Fruit fly (Drosophila melanogaster) whole organism, embryonic: ENCODE data around the gene CG5835.

ENCODE experiments used
- Asciz ChIP-seq: fragments of 200-800 bp; sonication (Bioruptor generic); optimal IDR thresholded peaks from 2 replicates; lab custom pipeline; 2017; ENCODE audit warnings: missing biosample characterization, mild to moderate bottlenecking, missing genetic modification characterization, missing genetic modification reagents
- B-H2 ChIP-seq: fragments of 200-800 bp; sonication (Bioruptor generic); optimal IDR thresholded peaks from 2 replicates; lab custom pipeline; 2018; ENCODE audit warnings: missing biosample characterization, mild to moderate bottlenecking, missing genetic modification characterization
- CG10274 ChIP-seq: fragments of 200-800 bp; sonication (Bioruptor generic); optimal IDR thresholded peaks from 3 replicates; lab custom pipeline; 2017; ENCODE audit warnings: missing biosample characterization, mild to moderate bottlenecking, missing genetic modification characterization
- CG11695 ChIP-seq: fragments of 200-800 bp; sonication (Bioruptor generic); IDR thresholded peaks from 3 replicates; pipeline ENCODE4 v1.3.6; 2022; ENCODE audit warnings: missing biosample characterization, missing genetic modification characterization
- CG12236 ChIP-seq: fragments of 200-800 bp; sonication (Bioruptor generic); optimal IDR thresholded peaks from 2 replicates; lab custom pipeline; 2016; ENCODE audit warnings: missing biosample characterization, missing genetic modification characterization
- CG12942 ChIP-seq: fragments of 200-800 bp; sonication (Bioruptor generic); optimal IDR thresholded peaks from 3 replicates; lab custom pipeline; 2016; ENCODE audit warnings: missing biosample characterization, missing genetic modification characterization
- CG13894 ChIP-seq: fragments of 200-800 bp; sonication (Bioruptor generic); optimal IDR thresholded peaks from 3 replicates; lab custom pipeline; 2018; ENCODE audit warnings: missing biosample characterization, mild to moderate bottlenecking, missing genetic modification characterization, moderate library complexity
- CG1603 ChIP-seq: fragments of 200-800 bp; sonication (Bioruptor generic); optimal IDR thresholded peaks from 2 replicates; lab custom pipeline; 2019; ENCODE audit warnings: missing biosample characterization, mild to moderate bottlenecking, missing genetic modification characterization, moderate library complexity
- CG17385 ChIP-seq: fragments of 200-800 bp; sonication (Bioruptor generic); optimal IDR thresholded peaks from 3 replicates; lab custom pipeline; 2018; ENCODE audit warnings: missing biosample characterization, mild to moderate bottlenecking, missing genetic modification characterization
- CG18262 ChIP-seq: fragments of 200-800 bp; optimal IDR thresholded peaks from 3 replicates; lab custom pipeline; 2019; ENCODE audit warnings: missing biosample characterization, mild to moderate bottlenecking, missing genetic modification characterization, moderate library complexity
- CG2875 ChIP-seq: fragments of 200-800 bp; sonication (Bioruptor generic); optimal IDR thresholded peaks from 2 replicates; lab custom pipeline; 2017; ENCODE audit warnings: missing biosample characterization, mild to moderate bottlenecking, missing genetic modification characterization, missing genetic modification reagents
- CG31388 ChIP-seq: fragments of 200-800 bp; sonication (Bioruptor generic); optimal IDR thresholded peaks from 2 replicates; lab custom pipeline; 2016; ENCODE audit warnings: missing biosample characterization, missing genetic modification characterization
- CG4820 ChIP-seq: fragments of 200-800 bp; sonication (Bioruptor generic); optimal IDR thresholded peaks from 3 replicates; lab custom pipeline; 2016; ENCODE audit warnings: missing biosample characterization, missing genetic modification characterization
- CG4854 ChIP-seq: fragments of 200-800 bp; sonication (Bioruptor generic); optimal IDR thresholded peaks from 2 replicates; lab custom pipeline; 2016; ENCODE audit warnings: missing biosample characterization, missing genetic modification characterization, inconsistent platforms
- CG6689 ChIP-seq: fragments of 200-800 bp; sonication (Bioruptor generic); IDR thresholded peaks from 2 replicates; pipeline ENCODE4 v1.3.6; 2022; ENCODE audit warnings: missing biosample characterization, missing genetic modification characterization
- CTCF ChIP-seq: fragments of 200-800 bp; sonication (Bioruptor generic); optimal IDR thresholded peaks from 2 replicates; lab custom pipeline; 2017; ENCODE audit warnings: missing biosample characterization, mild to moderate bottlenecking, missing genetic modification characterization, moderate library complexity
- Camta ChIP-seq: fragments of 200-800 bp; sonication (Bioruptor generic); optimal IDR thresholded peaks from 2 replicates; lab custom pipeline; 2016; ENCODE audit warnings: missing biosample characterization, missing genetic modification characterization
- Drgx ChIP-seq: fragments of 200-800 bp; sonication (Bioruptor generic); IDR thresholded peaks from 2 replicates; pipeline ENCODE4 v1.3.6; 2022; ENCODE audit warnings: missing biosample characterization, missing genetic modification characterization
- ERR ChIP-seq: fragments of 200-800 bp; sonication (Bioruptor generic); optimal IDR thresholded peaks from 2 replicates; lab custom pipeline; 2016; ENCODE audit warnings: missing biosample characterization, missing genetic modification characterization
- Mes4 ChIP-seq: fragments of 200-800 bp; sonication (Bioruptor generic); optimal IDR thresholded peaks from 2 replicates; lab custom pipeline; 2016; ENCODE audit warnings: missing biosample characterization, missing genetic modification characterization
- NK7.1 ChIP-seq: fragments of 200-800 bp; sonication (Bioruptor generic); optimal IDR thresholded peaks from 3 replicates; lab custom pipeline; 2016; ENCODE audit warnings: missing biosample characterization, missing genetic modification characterization
- Nf-YA ChIP-seq: fragments of 200-800 bp; sonication (Bioruptor generic); IDR thresholded peaks from 2 replicates; pipeline ENCODE4 v1.3.6; 2022; ENCODE audit warnings: missing biosample characterization, missing genetic modification characterization
- Nf-YB ChIP-seq: fragments of 200-800 bp; sonication (Bioruptor generic); optimal IDR thresholded peaks from 3 replicates; lab custom pipeline; 2019; ENCODE audit warnings: missing biosample characterization, mild to moderate bottlenecking, missing genetic modification characterization, moderate library complexity
- Sry-β ChIP-seq: fragments of 200-800 bp; sonication (Bioruptor generic); optimal IDR thresholded peaks from 2 replicates; lab custom pipeline; 2018; ENCODE audit warnings: missing biosample characterization, mild to moderate bottlenecking, missing genetic modification characterization, moderate library complexity
- Xbp1 ChIP-seq: fragments of 200-800 bp; sonication (Bioruptor generic); optimal IDR thresholded peaks from 3 replicates; lab custom pipeline; 2016; ENCODE audit warnings: missing biosample characterization, mild to moderate bottlenecking, missing genetic modification characterization
- ato ChIP-seq: fragments of 200-800 bp; sonication (Bioruptor generic); IDR thresholded peaks from 2 replicates; pipeline ENCODE4 v1.3.6; 2022; ENCODE audit warnings: missing biosample characterization, missing genetic modification characterization; ENCODE audit not compliant: partially characterized antibody
- bab2 ChIP-seq: fragments of 200-800 bp; sonication (Bioruptor generic); optimal IDR thresholded peaks from 2 replicates; lab custom pipeline; 2016; ENCODE audit warnings: missing biosample characterization, missing genetic modification characterization
- crol ChIP-seq: fragments of 200-800 bp; sonication (Bioruptor generic); IDR thresholded peaks from 2 replicates; pipeline ENCODE4 v1.3.6; 2022; ENCODE audit warnings: missing biosample characterization, missing genetic modification characterization
- dan ChIP-seq: fragments of 200-800 bp; sonication (Bioruptor generic); IDR thresholded peaks from 2 replicates; pipeline ENCODE4 v1.3.6; 2022; ENCODE audit warnings: missing biosample characterization, missing genetic modification characterization
- dimm ChIP-seq: fragments of 200-800 bp; sonication (Bioruptor generic); IDR thresholded peaks from 2 replicates; pipeline ENCODE4 v1.3.6; 2022; ENCODE audit warnings: missing biosample characterization, missing genetic modification characterization
- dpn ChIP-seq, 2 experiments: fragments of 200-800 bp; sonication (Bioruptor generic); optimal IDR thresholded peaks; 3 replicates each; lab custom pipeline; 2016; ENCODE audit warnings: missing biosample characterization in 2 of 2, missing genetic modification characterization in 2 of 2
- ftz-f1 ChIP-seq: fragments of 200-800 bp; sonication (Bioruptor generic); optimal IDR thresholded peaks from 2 replicates; lab custom pipeline; 2016; ENCODE audit warnings: missing biosample characterization, missing genetic modification characterization
- gem ChIP-seq: fragments of 200-800 bp; sonication (Bioruptor generic); optimal IDR thresholded peaks from 2 replicates; lab custom pipeline; 2019; ENCODE audit warnings: missing biosample characterization, mild to moderate bottlenecking, missing genetic modification characterization, moderate library complexity
- h ChIP-seq: fragments of >200 bp; optimal IDR thresholded peaks from 2 replicates; lab custom pipeline; 2017
- ham ChIP-seq: fragments of 200-800 bp; sonication (Bioruptor generic); IDR thresholded peaks from 2 replicates; pipeline ENCODE4 v1.3.6; 2022; ENCODE audit warnings: missing biosample characterization, missing genetic modification characterization
- hkb ChIP-seq, 2 experiments: fragments of 200-800 bp in 1 of 2; fragments of >200 bp in 1 of 2; sonication (Bioruptor generic) in 1 of 2; IDR thresholded peaks in 1 of 2; optimal IDR thresholded peaks in 1 of 2; 2 replicates each; pipeline versions ENCODE4 v1.3.6 to Lab custom; 2017 to 2022; ENCODE audit warnings: missing biosample characterization in 1 of 2, missing genetic modification characterization in 1 of 2
- ken ChIP-seq: fragments of 200-800 bp; sonication (Bioruptor generic); IDR thresholded peaks from 3 replicates; pipeline ENCODE4 v1.3.6; 2022; ENCODE audit warnings: missing biosample characterization, missing genetic modification characterization
- klu ChIP-seq: fragments of 200-800 bp; sonication (Bioruptor generic); IDR thresholded peaks from 2 replicates; pipeline ENCODE4 v1.3.6; 2022; ENCODE audit warnings: missing biosample characterization, missing genetic modification characterization
- knrl ChIP-seq: fragments of 200-800 bp; sonication (Bioruptor generic); IDR thresholded peaks from 3 replicates; pipeline ENCODE4 v1.3.6; 2022; ENCODE audit warnings: missing biosample characterization, missing genetic modification characterization; ENCODE audit not compliant: partially characterized antibody
- luna ChIP-seq: fragments of 200-800 bp; sonication (Bioruptor generic); optimal IDR thresholded peaks from 2 replicates; lab custom pipeline; 2016; ENCODE audit warnings: missing biosample characterization, missing genetic modification characterization
- mld ChIP-seq: fragments of 200-800 bp; sonication (Bioruptor generic); IDR thresholded peaks from 3 replicates; pipeline ENCODE4 v1.3.6; 2022; ENCODE audit warnings: missing biosample characterization, missing genetic modification characterization; ENCODE audit not compliant: partially characterized antibody
- nerfin-2 ChIP-seq: fragments of 200-800 bp; sonication (Bioruptor generic); IDR thresholded peaks from 2 replicates; pipeline ENCODE4 v1.3.6; 2022; ENCODE audit warnings: missing biosample characterization, missing genetic modification characterization; ENCODE audit not compliant: partially characterized antibody
- oc ChIP-seq: fragments of 200-800 bp; sonication (Bioruptor generic); optimal IDR thresholded peaks from 2 replicates; lab custom pipeline; 2018; ENCODE audit warnings: missing biosample characterization, mild to moderate bottlenecking, missing genetic modification characterization, moderate library complexity
- pros ChIP-seq: fragments of 200-800 bp; sonication (Bioruptor generic); optimal IDR thresholded peaks from 3 replicates; lab custom pipeline; 2019; ENCODE audit warnings: missing biosample characterization, mild to moderate bottlenecking, missing genetic modification characterization, moderate library complexity
- sc ChIP-seq, 3 experiments: fragments of >200 bp in 2 of 3; fragments of 200-800 bp in 1 of 3; sonication (Bioruptor generic) in 1 of 3; optimal IDR thresholded peaks; 2 replicates in 2 of 3; 3 replicates in 1 of 3; lab custom pipeline; 2017; ENCODE audit warnings: mild to moderate bottlenecking in 1 of 3, missing biosample characterization in 1 of 3, missing genetic modification characterization in 1 of 3, missing genetic modification reagents in 1 of 3
- sens-2 ChIP-seq: fragments of 200-800 bp; sonication (Bioruptor generic); IDR thresholded peaks from 2 replicates; pipeline ENCODE4 v1.3.6; 2022; ENCODE audit warnings: missing biosample characterization, missing genetic modification characterization
- slp2 ChIP-seq: fragments of 200-800 bp; sonication (Bioruptor generic); optimal IDR thresholded peaks from 2 replicates; lab custom pipeline; 2016; ENCODE audit warnings: missing biosample characterization, missing genetic modification characterization
- sr ChIP-seq: fragments of 200-800 bp; sonication (Bioruptor generic); IDR thresholded peaks from 3 replicates; pipeline ENCODE4 v1.3.6; 2022; ENCODE audit warnings: missing biosample characterization, missing genetic modification characterization
- tin ChIP-seq: fragments of 200-800 bp; sonication (Bioruptor generic); optimal IDR thresholded peaks from 3 replicates; lab custom pipeline; 2016; ENCODE audit warnings: missing biosample characterization, missing genetic modification characterization
- tup ChIP-seq: fragments of 200-800 bp; sonication (Bioruptor generic); optimal IDR thresholded peaks from 2 replicates; lab custom pipeline; 2016; ENCODE audit warnings: missing biosample characterization, mild to moderate bottlenecking, missing genetic modification characterization, moderate library complexity
- vnd ChIP-seq: fragments of 200-800 bp; sonication (Bioruptor generic); IDR thresholded peaks from 3 replicates; pipeline ENCODE4 v1.3.6; 2022; ENCODE audit warnings: missing biosample characterization, missing genetic modification characterization; ENCODE audit not compliant: partially characterized antibody
- zf30C ChIP-seq: fragments of 200-800 bp; sonication (Bioruptor generic); optimal IDR thresholded peaks from 3 replicates; lab custom pipeline; 2018; ENCODE audit warnings: missing biosample characterization, mild to moderate bottlenecking, missing genetic modification characterization

The CG5835 gene

DNA sequence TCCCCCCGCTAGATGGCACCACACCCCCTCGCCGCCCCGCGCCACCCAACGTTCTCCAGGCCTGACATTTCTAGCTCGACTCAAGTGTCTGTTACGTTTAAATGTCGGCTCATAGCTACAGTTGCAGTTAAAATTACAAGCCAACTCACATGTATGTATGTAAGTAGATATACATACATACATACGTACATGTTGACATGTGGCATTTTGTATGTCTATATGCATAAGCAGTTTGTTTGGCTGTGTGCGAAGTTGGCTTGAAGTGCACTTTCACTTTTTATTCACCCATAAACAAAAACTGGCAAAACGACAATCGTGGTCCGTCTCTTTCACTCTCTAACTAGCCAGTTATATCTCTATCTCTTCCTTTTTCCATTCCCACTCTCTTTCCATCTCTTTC is 29.4 kb upstream of the CG5835 start (continued):
- TF ChIP-seq CG1603 (tag; lab: Kevin White, UChicago): peak; percentile 51
- no peak for TF ChIP-seq CTCF (GFP tag; lab: Kevin White, UChicago)
- no peak for TF ChIP-seq tin (GFP tag; lab: Kevin White, UChicago)
- TF ChIP-seq CG4854 (GFP tag; lab: Kevin White, UChicago): no peak
- no peak for TF ChIP-seq ftz-f1 (GFP tag; lab: Kevin White, UChicago)
- TF ChIP-seq Xbp1 (GFP tag; lab: Kevin White, UChicago): no peak
- TF ChIP-seq ERR: no peak
- no peak for TF ChIP-seq Nf-YB (GFP tag; lab: Kevin White, UChicago)
- TF ChIP-seq vnd (GFP tag; lab: Robert Waterston, UW): no peak
- TF ChIP-seq sr: no peak
- TF ChIP-seq luna (GFP tag; lab: Kevin White, UChicago): no peak
- no peak for TF ChIP-seq NK7.1 (GFP tag; lab: Kevin White, UChicago)
- no peak for TF ChIP-seq CG4820 (GFP tag; lab: Kevin White, UChicago)
- no peak for TF ChIP-seq CG13894 (tag; lab: Kevin White, UChicago)
- TF ChIP-seq mld (GFP tag; lab: Robert Waterston, UW): no peak
- TF ChIP-seq bab2: no peak
- no peak for TF ChIP-seq Sry-β (GFP tag; lab: Kevin White, UChicago)
- no peak for TF ChIP-seq pros (GFP tag; lab: Kevin White, UChicago)
- peak; percentile 56 for TF ChIP-seq oc (tag; lab: Kevin White, UChicago)
- TF ChIP-seq dpn (GFP tag; optimal IDR thresholded peaks at IDR 0.05; lab: Kevin White, UChicago): no peak
- TF ChIP-seq sens-2: no peak
- TF ChIP-seq CG31388: no peak
- no peak for TF ChIP-seq B-H2 (GFP tag; lab: Kevin White, UChicago)
- TF ChIP-seq Nf-YA (GFP tag; lab: Robert Waterston, UW): 0 out of 2 replicates have a peak, but pooled peaks have one; percentile 17
- no peak for TF ChIP-seq hkb (optimal IDR thresholded peaks at IDR 0.05; lab: Kevin White, UChicago)
- TF ChIP-seq hkb (GFP tag; IDR thresholded peaks at IDR 0.05; lab: Robert Waterston, UW): no peak
- TF ChIP-seq zf30C (GFP tag; lab: Kevin White, UChicago): no peak
- TF ChIP-seq CG6689: no peak
- TF ChIP-seq dimm: no peak
- TF ChIP-seq ato (GFP tag; lab: Robert Waterston, UW): no peak
- TF ChIP-seq knrl (GFP tag; lab: Robert Waterston, UW): no peak
- TF ChIP-seq dan (GFP tag; lab: Robert Waterston, UW): no peak
- TF ChIP-seq Asciz: peak; percentile 70
- no peak for TF ChIP-seq CG17385 (GFP tag; lab: Kevin White, UChicago)
- no peak for TF ChIP-seq Mes4 (GFP tag; lab: Kevin White, UChicago)
- TF ChIP-seq CG10274 (GFP tag; lab: Kevin White, UChicago): no peak
- TF ChIP-seq klu (GFP tag; lab: Robert Waterston, UW): no peak
- no peak for TF ChIP-seq tup (GFP tag; lab: Kevin White, UChicago)
- no peak for TF ChIP-seq CG18262
- no peak for TF ChIP-seq Camta (GFP tag; lab: Kevin White, UChicago)
- TF ChIP-seq gem (tag; lab: Kevin White, UChicago): peak; percentile 32
- TF ChIP-seq slp2 (GFP tag; lab: Kevin White, UChicago): no peak
- no peak for TF ChIP-seq CG12942 (GFP tag; lab: Kevin White, UChicago)
- peak; percentile 60; the same call in 1 of the 3 replicates for TF ChIP-seq ken (GFP tag; lab: Robert Waterston, UW)
- TF ChIP-seq Drgx (GFP tag; lab: Robert Waterston, UW): no peak
- no peak for TF ChIP-seq CG11695
- no peak for TF ChIP-seq h (lab: Kevin White, UChicago)
- TF ChIP-seq sc (optimal IDR thresholded peaks at IDR 0.05; lab: Kevin White, UChicago): no peak
- peak; percentile 18 for TF ChIP-seq sc (GFP tag; optimal IDR thresholded peaks at IDR 0.05; lab: Kevin White, UChicago)
- TF ChIP-seq nerfin-2 (GFP tag; lab: Robert Waterston, UW): no peak
- TF ChIP-seq CG12236 (GFP tag; lab: Kevin White, UChicago): no peak
- peak; percentile 76 for TF ChIP-seq CG2875
- no peak for TF ChIP-seq ham (GFP tag; lab: Robert Waterston, UW)
- TF ChIP-seq crol: no peak
